Fruit fly (Drosophila melanogaster): ENCODE measurements around the gene CG33263.

DNA sequence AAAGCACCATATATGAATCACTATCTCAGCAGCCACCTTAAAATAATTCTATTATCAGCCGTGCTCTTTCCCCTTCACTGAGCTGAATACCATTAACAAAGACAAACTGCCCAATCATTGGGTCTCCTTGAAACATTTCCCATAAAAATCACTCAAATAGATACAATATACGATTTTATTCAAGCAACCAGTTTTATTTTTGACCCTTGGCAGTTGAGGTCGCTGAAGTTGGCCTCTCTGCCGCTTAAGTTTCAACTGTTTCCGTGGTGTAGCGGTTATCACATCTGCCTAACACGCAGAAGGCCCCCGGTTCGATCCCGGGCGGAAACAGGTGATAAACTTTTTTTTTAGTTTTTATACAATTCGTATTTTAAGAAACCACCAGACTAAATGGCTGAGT lies 8.8 kb upstream of the CG33263 start:
- no peak for TF ChIP-seq CG7101 (tag; optimal IDR thresholded peaks at IDR 0.05)
- TF ChIP-seq ovo (GFP tag; optimal IDR thresholded peaks at IDR 0.05) = no peak
- TF ChIP-seq Clk (GFP tag; optimal IDR thresholded peaks at IDR 0.05) = no peak
- TF ChIP-seq pad (GFP tag; optimal IDR thresholded peaks at IDR 0.05) = no peak
- no peak for TF ChIP-seq toe (GFP tag; optimal IDR thresholded peaks at IDR 0.05)

Data from whole organism, adult.